Worm (Caenorhabditis elegans): ENCODE measurements around the gene lurp-3.
A peak's percentile ranks its signal among the peaks of the same experiment; 100 is the strongest.
"Not testable (repeated sequence)": the region's sequence is repeated elsewhere in the genome, so short reads cannot be mapped to it uniquely, and the experiment has no call there.

lurp-3 gene

DNA sequence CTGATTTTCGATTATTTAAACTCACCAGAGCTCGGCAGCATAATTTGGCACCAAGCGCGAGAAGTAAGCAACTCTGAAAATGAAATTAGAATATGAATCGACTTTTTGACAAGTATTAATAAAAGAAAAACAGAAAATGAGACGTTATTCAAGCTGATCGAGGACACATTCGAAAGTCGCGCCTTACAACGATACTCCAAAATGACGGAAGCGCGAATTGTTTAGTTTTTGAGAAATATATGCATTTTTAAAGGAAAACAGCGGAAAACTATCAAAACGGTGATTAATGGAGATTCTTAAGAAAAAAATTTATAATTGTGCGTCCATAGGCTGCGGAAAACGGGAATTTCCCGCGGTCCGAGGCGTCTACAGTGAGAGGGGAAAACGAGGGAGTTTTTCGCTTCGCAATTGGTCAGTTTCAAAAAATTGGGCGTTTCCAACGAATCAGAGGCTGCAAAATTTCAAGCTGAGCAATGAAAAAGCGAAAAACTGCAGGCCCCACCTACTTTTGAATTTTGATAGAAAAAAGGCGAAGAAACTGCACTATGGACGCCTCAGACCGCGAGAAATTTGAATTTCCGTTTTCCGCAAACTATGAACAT, 18.0 kb upstream of the lurp-3 start, which contains the start of gene mes-4:
TSS of gene mes-4 (minus strand) at position 73 of the 602 bp plus-strand sequence.
- TF ChIP-seq F55B11.4 (tag; optimal IDR thresholded peaks at IDR 0.05; ENCODE audit: borderline replicate concordance, insufficient read depth): no peak
- TF ChIP-seq bed-1 (GFP tag; IDR thresholded peaks at IDR 0.05): no peak
- TF ChIP-seq nfyb-1 (GFP tag; IDR thresholded peaks at IDR 0.05): peak; percentile 83
- peak; percentile 78 for TF ChIP-seq attf-3 (GFP tag; conservative IDR thresholded peaks at IDR 0.05)

DNA sequence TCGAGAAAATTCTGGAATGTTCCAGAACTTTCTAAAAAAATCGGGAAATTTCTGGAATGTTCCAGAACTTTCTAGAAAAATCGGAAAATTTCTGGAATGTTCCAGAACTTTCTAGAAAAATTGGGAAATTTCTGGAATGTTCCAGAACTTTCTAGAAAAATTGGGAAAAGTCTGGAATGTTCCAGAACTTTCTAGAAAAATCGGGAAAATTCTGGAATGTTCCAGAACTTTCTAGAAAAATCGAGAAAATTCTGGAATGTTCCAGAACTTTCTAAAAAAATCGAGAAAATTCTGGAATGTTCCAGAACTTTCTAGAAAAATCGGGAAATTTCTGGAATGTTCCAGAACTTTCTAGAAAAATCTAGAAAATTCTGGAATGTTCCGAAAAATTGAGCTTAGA, 15.3 kb upstream of the lurp-3 start:
- TF ChIP-seq ekl-4 (GFP tag; IDR thresholded peaks at IDR 0.05): peak; percentile 61
- TF ChIP-seq D2030.7 (GFP tag; IDR thresholded peaks at IDR 0.05): peak; percentile 37; the same call in 1 of the 2 replicates
- peak; percentile 91 for TF ChIP-seq dox-1 (GFP tag; IDR thresholded peaks at IDR 0.05)
- TF ChIP-seq hsf-1 (GFP tag; IDR thresholded peaks at IDR 0.05): peak; percentile 97
- peak; percentile 67 for TF ChIP-seq egrh-3 (GFP tag; IDR thresholded peaks at IDR 0.05)

ce11 chrV:13441661-13442060, 13.9 kb upstream of the lurp-3 start, which contains the start of gene col-162:
col-162 (plus strand) TSS chrV:13441961.
- no peak for TF ChIP-seq lin-40 (tag; optimal IDR thresholded peaks at IDR 0.05)
- no peak for TF ChIP-seq madf-8 (GFP tag; conservative IDR thresholded peaks at IDR 0.05)
- TF ChIP-seq ama-1 (optimal IDR thresholded peaks at IDR 0.05): no peak
- TF ChIP-seq ama-1 (GFP tag; optimal IDR thresholded peaks at IDR 0.05): no peak
- no peak for TF ChIP-seq sptf-2 (GFP tag; optimal IDR thresholded peaks at IDR 0.05)
- TF ChIP-seq fkh-3 (tag; optimal IDR thresholded peaks at IDR 0.05): no peak
- TF ChIP-seq nfya-1 (tag; optimal IDR thresholded peaks at IDR 0.05; ENCODE audit: borderline replicate concordance, insufficient read depth): no peak
- no peak for TF ChIP-seq lsy-27 (tag; optimal IDR thresholded peaks at IDR 0.05; ENCODE audit: borderline replicate concordance, insufficient read depth)
- no peak for TF ChIP-seq dox-1 (GFP tag; IDR thresholded peaks at IDR 0.05)

DNA sequence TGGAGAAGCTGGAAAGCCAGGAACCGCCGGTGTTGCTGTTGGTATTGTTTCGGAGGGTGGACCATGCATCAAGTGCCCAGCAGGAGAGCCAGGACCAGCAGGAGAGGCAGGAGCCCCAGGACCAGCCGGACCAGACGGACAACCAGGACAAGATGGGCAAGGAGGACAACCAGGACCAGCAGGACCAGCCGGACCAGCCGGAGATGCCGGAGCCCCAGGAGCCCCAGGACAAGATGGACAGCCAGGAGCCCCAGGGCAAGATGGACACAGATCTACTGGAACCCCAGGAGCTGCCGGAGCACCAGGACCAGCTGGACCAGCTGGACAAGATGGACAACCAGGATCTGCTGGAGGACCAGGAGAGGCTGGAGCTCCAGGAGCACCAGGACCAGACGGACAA, 12.7 kb upstream of the lurp-3 start:
- TF ChIP-seq F22D6.2 (tag; optimal IDR thresholded peaks at IDR 0.05): no peak
- no peak for TF ChIP-seq atf-7 (tag; optimal IDR thresholded peaks at IDR 0.05)
- TF ChIP-seq egrh-3 (GFP tag; IDR thresholded peaks at IDR 0.05): peak; percentile 94
- no peak for TF ChIP-seq snpc-1.3 (tag; optimal IDR thresholded peaks at IDR 0.05; ENCODE audit: insufficient read depth)
- TF ChIP-seq hsf-1 (GFP tag; IDR thresholded peaks at IDR 0.05): no peak
- no peak for TF ChIP-seq lsl-1 (GFP tag; optimal IDR thresholded peaks at IDR 0.05)
- TF ChIP-seq ztf-25 (GFP tag; IDR thresholded peaks at IDR 0.05): 0 out of 2 replicates have a peak, but pooled peaks have one; percentile 41

ce11 chrV:13443535-13443934, 12.0 kb upstream of the lurp-3 start, which contains the start of gene Y2H9A.6:
Y2H9A.6 (plus strand) TSS chrV:13443835.
- not testable (repeated sequence) for TF ChIP-seq mcd-1 (GFP tag; IDR thresholded peaks at IDR 0.05); snpc-3.4 (tag; optimal IDR thresholded peaks at IDR 0.05); ztf-26 (tag; optimal IDR thresholded peaks at IDR 0.05)

- TF ChIP-seq ceh-58 (GFP tag; IDR thresholded peaks at IDR 0.05): no peak
- TF ChIP-seq lin-35 (GFP tag; optimal IDR thresholded peaks at IDR 0.05): no peak
- no peak for TF ChIP-seq xnd-1 (tag; optimal IDR thresholded peaks at IDR 0.05)
- TF ChIP-seq lin-26 (GFP tag; IDR thresholded peaks at IDR 0.05): no peak
- TF ChIP-seq cebp-1 (GFP tag; IDR thresholded peaks at IDR 0.05): no peak
- no peak for TF ChIP-seq cebp-1 (tag; optimal IDR thresholded peaks at IDR 0.05)
- no peak for TF ChIP-seq let-607 (tag; optimal IDR thresholded peaks at IDR 0.05)
- TF ChIP-seq ztf-28 (GFP tag; IDR thresholded peaks at IDR 0.05): no peak
- no peak for TF ChIP-seq ceh-100 (GFP tag; IDR thresholded peaks at IDR 0.05)
- no peak for TF ChIP-seq atf-7 (tag; optimal IDR thresholded peaks at IDR 0.05)
- no peak for TF ChIP-seq ztf-3 (GFP tag; optimal IDR thresholded peaks at IDR 0.05)
- no peak for TF ChIP-seq lir-1 (GFP tag; conservative IDR thresholded peaks at IDR 0.05)
- no peak for TF ChIP-seq Y95B8A.8 (GFP tag; IDR thresholded peaks at IDR 0.05)
- TF ChIP-seq attf-3 (GFP tag; conservative IDR thresholded peaks at IDR 0.05): no peak
- TF ChIP-seq K11D2.4 (GFP tag; IDR thresholded peaks at IDR 0.05): no peak
Measured at ce11 chrV:13445229-13445949, 10.2 kb upstream of the lurp-3 start, which contains the start of gene Y2H9A.4. Y2H9A.4 (plus strand) TSS chrV:13445899.
